Fruit fly (Drosophila melanogaster): ENCODE data around the gene pad.

DNA sequence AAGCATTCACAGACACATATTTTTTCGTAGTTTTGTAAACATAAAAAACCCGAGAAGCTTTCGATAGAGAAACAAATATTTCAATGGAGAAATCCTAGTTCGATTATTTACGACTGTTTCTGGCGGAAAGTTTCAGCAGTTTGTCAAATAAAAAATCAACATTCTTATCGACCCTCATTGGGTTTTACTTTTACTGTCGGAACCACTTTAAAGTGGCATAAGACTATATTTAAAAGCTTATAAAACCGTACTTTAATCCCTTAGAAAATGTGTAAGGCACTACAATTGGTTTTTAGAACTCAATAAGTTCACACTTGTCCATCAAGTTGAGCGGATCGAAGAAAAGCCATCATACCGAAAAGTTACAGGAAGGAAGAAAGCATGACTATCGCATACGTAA, 16.9 kb upstream of the pad start, which contains the start of gene CG17929:
- no peak for TF ChIP-seq Mio (GFP tag; optimal IDR thresholded peaks at IDR 0.05)
- TF ChIP-seq HLH106 (tag; optimal IDR thresholded peaks at IDR 0.05): no peak

Data from whole organism, wandering third instar larva.